Worm (Caenorhabditis elegans) whole organism, early embryonic: ENCODE measurements around the gene Y53F4B.7.

Experiments
- aly-1 ChIP-seq: sonication (generic microtip); optimal IDR thresholded peaks from 2 replicates; lab custom pipeline; 2016; ENCODE audit warnings: missing genetic modification characterization, missing compliant biosample characterization
- ama-1 ChIP-seq: fragments of 150-350 bp; optimal IDR thresholded peaks from 2 replicates; lab custom pipeline; 2014
- flt-1 ChIP-seq: fragments of 200-800 bp; sonication (Bioruptor generic); IDR thresholded peaks from 2 replicates; pipeline ENCODE4 v1.3.6; 2022; ENCODE audit warnings: missing genetic modification characterization, missing compliant biosample characterization
- tbx-11 ChIP-seq: fragments of 200-800 bp; sonication (Bioruptor generic); IDR thresholded peaks from 2 replicates; pipeline ENCODE4 v1.3.6; 2022; ENCODE audit warnings: missing genetic modification characterization, missing compliant biosample characterization

DNA sequence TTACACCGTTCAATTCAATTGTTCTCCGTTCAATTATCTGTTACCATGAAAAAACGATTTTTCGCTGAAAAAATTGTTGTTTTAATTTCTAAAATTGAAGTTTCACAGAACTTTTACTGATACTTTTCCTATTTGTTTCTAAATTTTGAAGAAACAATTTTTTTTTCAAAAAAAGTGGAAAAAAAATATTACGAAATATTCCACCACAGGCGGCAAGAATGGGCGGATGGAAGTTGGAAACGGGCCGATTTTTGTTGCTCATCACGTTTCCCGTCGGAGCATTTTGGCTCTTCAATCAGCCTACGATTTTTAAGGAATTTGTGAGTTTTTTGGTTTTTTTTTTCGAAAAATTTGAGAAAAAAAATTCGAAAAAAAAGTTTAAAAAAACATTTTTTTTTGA is 45.1 kb downstream of the Y53F4B.7 start, which contains the start of gene Y53F4B.14:
- TF ChIP-seq aly-1 (tag; lab: Kevin White, UChicago) = no peak
- TF ChIP-seq ama-1 (lab: Kevin White, UChicago) = no peak
- no peak for TF ChIP-seq tbx-11
- no peak for TF ChIP-seq flt-1
